Fruit fly (Drosophila melanogaster) whole organism, pupa: ENCODE data around the gene yellow-k.

ENCODE experiments used
- CG12605 ChIP-seq: fragments of 200-800 bp; sonication (Bioruptor generic); IDR thresholded peaks from 2 replicates; pipeline ENCODE4 v1.3.6; 2022; ENCODE audit warnings: missing biosample characterization, missing genetic modification characterization
- CG32121 ChIP-seq: fragments of 200-800 bp; sonication (Bioruptor generic); IDR thresholded peaks from 2 replicates; pipeline ENCODE4 v1.3.6; 2022; ENCODE audit warnings: missing biosample characterization, missing genetic modification characterization
- D1 ChIP-seq: fragments of 200-800 bp; sonication (Bioruptor generic); optimal IDR thresholded peaks from 2 replicates; lab custom pipeline; 2018; ENCODE audit warnings: missing biosample characterization, mild to moderate bottlenecking, missing genetic modification characterization, moderate library complexity
- gl ChIP-seq: fragments of 200-800 bp; sonication (Bioruptor generic); optimal IDR thresholded peaks from 2 replicates; lab custom pipeline; 2018; ENCODE audit warnings: missing biosample characterization, mild to moderate bottlenecking, missing genetic modification characterization

dm6 chr3L:15496274-15496673 is 24.1 kb upstream of the yellow-k start, which contains the start of gene CG13455:
- TF ChIP-seq D1 (no peak), CG12605 (GFP tag; lab: Robert Waterston, UW) (no peak), CG32121 (GFP tag; lab: Robert Waterston, UW) (no peak), gl (tag; lab: Kevin White, UChicago) (no peak)
